Fruit fly (Drosophila melanogaster) whole organism, prepupa: Measurements from ENCODE around the gene Kaz-m1.
A peak's percentile ranks its signal among the peaks of the same experiment; 100 is the strongest.

Experiments
- Blimp-1 ChIP-seq: fragments of 200-800 bp; sonication (Bioruptor generic); optimal IDR thresholded peaks from 3 replicates; lab custom pipeline; 2017; ENCODE audit warnings: missing biosample characterization, missing genetic modification characterization, mild to moderate bottlenecking, moderate library complexity, missing genetic modification reagents
- CG10631 ChIP-seq: fragments of 200-800 bp; sonication (Bioruptor generic); optimal IDR thresholded peaks from 2 replicates; lab custom pipeline; 2016; ENCODE audit warnings: missing biosample characterization, missing genetic modification characterization
- CG11294 ChIP-seq: fragments of 200-800 bp; sonication (Bioruptor generic); IDR thresholded peaks from 2 replicates; pipeline ENCODE4 v1.3.6; 2022; ENCODE audit warnings: missing biosample characterization, missing genetic modification characterization
- CG11762 ChIP-seq: fragments of 200-800 bp; sonication (Bioruptor generic); optimal IDR thresholded peaks from 3 replicates; lab custom pipeline; 2016; ENCODE audit warnings: missing biosample characterization, missing genetic modification characterization; ENCODE audit not compliant: insufficient read depth
- CG11902 ChIP-seq: fragments of 200-800 bp; sonication (Bioruptor generic); optimal IDR thresholded peaks from 3 replicates; lab custom pipeline; 2016; ENCODE audit warnings: missing biosample characterization, missing genetic modification characterization
- CG15336 ChIP-seq: fragments of 200-800 bp; sonication (Bioruptor generic); IDR thresholded peaks from 2 replicates; pipeline ENCODE4 v1.3.6; 2022; ENCODE audit warnings: missing biosample characterization, missing genetic modification characterization
- CG3032 ChIP-seq: fragments of 200-800 bp; optimal IDR thresholded peaks from 2 replicates; lab custom pipeline; 2019; ENCODE audit warnings: missing biosample characterization, mild to moderate bottlenecking, missing genetic modification characterization, moderate library complexity
- CG31627 ChIP-seq: fragments of 200-800 bp; sonication (Bioruptor generic); optimal IDR thresholded peaks from 3 replicates; lab custom pipeline; 2016; ENCODE audit warnings: missing biosample characterization, missing genetic modification characterization
- CG3919 ChIP-seq: fragments of 200-800 bp; sonication (Bioruptor generic); optimal IDR thresholded peaks from 3 replicates; lab custom pipeline; 2016; ENCODE audit warnings: missing biosample characterization, missing genetic modification characterization
- CG6792 ChIP-seq: fragments of 200-800 bp; sonication (Bioruptor generic); optimal IDR thresholded peaks from 3 replicates; lab custom pipeline; 2016; ENCODE audit warnings: missing biosample characterization, missing genetic modification characterization
- CG6808 ChIP-seq: fragments of 200-800 bp; sonication (Bioruptor generic); optimal IDR thresholded peaks from 3 replicates; lab custom pipeline; 2017; ENCODE audit warnings: missing biosample characterization, missing genetic modification characterization, mild to moderate bottlenecking, moderate library complexity, missing genetic modification reagents
- CG6854 ChIP-seq: fragments of 200-800 bp; sonication (Bioruptor generic); optimal IDR thresholded peaks from 2 replicates; lab custom pipeline; 2017; ENCODE audit warnings: missing biosample characterization, mild to moderate bottlenecking, missing genetic modification characterization
- CG7368 ChIP-seq: fragments of 200-800 bp; sonication (Bioruptor generic); optimal IDR thresholded peaks from 3 replicates; lab custom pipeline; 2016; ENCODE audit warnings: missing biosample characterization, missing genetic modification characterization
- CG8119 ChIP-seq: fragments of 200-800 bp; sonication (Bioruptor generic); IDR thresholded peaks from 3 replicates; pipeline ENCODE4 v1.3.6; 2022; ENCODE audit warnings: missing biosample characterization, missing genetic modification characterization
- Eip75B ChIP-seq: fragments of 200-800 bp; sonication (Bioruptor generic); optimal IDR thresholded peaks from 3 replicates; lab custom pipeline; 2016; ENCODE audit warnings: missing biosample characterization, missing genetic modification characterization
- Eip78C ChIP-seq: fragments of 200-800 bp; sonication (Bioruptor generic); peaks from one replicate; lab custom pipeline; 2016; ENCODE audit warnings: missing biosample characterization, missing genetic modification characterization
- Eip93F ChIP-seq: fragments of 200-800 bp; sonication (Bioruptor generic); optimal IDR thresholded peaks from 2 replicates; lab custom pipeline; 2016; ENCODE audit warnings: missing biosample characterization, mild to moderate bottlenecking, missing genetic modification characterization
- Ets21C ChIP-seq: fragments of 200-800 bp; sonication (Bioruptor generic); optimal IDR thresholded peaks from 3 replicates; lab custom pipeline; 2016; ENCODE audit warnings: missing biosample characterization, missing genetic modification characterization
- Gug ChIP-seq: fragments of 200-800 bp; sonication (Bioruptor generic); IDR thresholded peaks from 2 replicates; pipeline ENCODE4 v1.3.6; 2022; ENCODE audit warnings: missing biosample characterization, missing genetic modification characterization
- Hr39 ChIP-seq: fragments of 200-800 bp; sonication (Bioruptor generic); optimal IDR thresholded peaks from 2 replicates; lab custom pipeline; 2016; ENCODE audit warnings: missing biosample characterization, missing genetic modification characterization
- Lpt ChIP-seq: fragments of 200-800 bp; sonication (Bioruptor generic); optimal IDR thresholded peaks from 3 replicates; lab custom pipeline; 2016; ENCODE audit warnings: missing biosample characterization, missing genetic modification characterization
- Met ChIP-seq: fragments of 200-800 bp; sonication (Bioruptor generic); optimal IDR thresholded peaks from 3 replicates; lab custom pipeline; 2016; ENCODE audit warnings: missing biosample characterization, missing genetic modification characterization
- OdsH ChIP-seq: fragments of 200-800 bp; sonication (Bioruptor generic); optimal IDR thresholded peaks from 3 replicates; lab custom pipeline; 2016; ENCODE audit warnings: missing biosample characterization, missing genetic modification characterization
- Smox ChIP-seq: fragments of 200-800 bp; sonication (Bioruptor generic); optimal IDR thresholded peaks from 3 replicates; lab custom pipeline; 2016; ENCODE audit warnings: missing biosample characterization, missing genetic modification characterization
- Sox14 ChIP-seq: fragments of 200-800 bp; sonication (Bioruptor generic); optimal IDR thresholded peaks from 3 replicates; lab custom pipeline; 2016; ENCODE audit warnings: missing biosample characterization, missing genetic modification characterization
- Sox15 ChIP-seq: fragments of 200-800 bp; sonication (Bioruptor generic); optimal IDR thresholded peaks from 3 replicates; lab custom pipeline; 2016; ENCODE audit warnings: missing biosample characterization, missing genetic modification characterization
- acj6 ChIP-seq: fragments of 200-800 bp; sonication (Bioruptor generic); optimal IDR thresholded peaks from 3 replicates; lab custom pipeline; 2016; ENCODE audit warnings: missing biosample characterization, missing genetic modification characterization
- cyc ChIP-seq: fragments of 200-800 bp; sonication (Bioruptor generic); optimal IDR thresholded peaks from 3 replicates; lab custom pipeline; 2016; ENCODE audit warnings: missing biosample characterization, missing genetic modification characterization
- dac ChIP-seq: fragments of 200-800 bp; sonication (Bioruptor generic); optimal IDR thresholded peaks from 2 replicates; lab custom pipeline; 2017; ENCODE audit warnings: missing biosample characterization, mild to moderate bottlenecking, missing genetic modification characterization
- eg ChIP-seq: fragments of 200-800 bp; sonication (Bioruptor generic); IDR thresholded peaks from 3 replicates; pipeline ENCODE4 v1.3.6; 2022; ENCODE audit warnings: missing biosample characterization, missing genetic modification characterization
- esn ChIP-seq: fragments of 200-800 bp; sonication (Bioruptor generic); optimal IDR thresholded peaks from 2 replicates; lab custom pipeline; 2016; ENCODE audit warnings: missing biosample characterization, mild to moderate bottlenecking, missing genetic modification characterization, moderate library complexity
- fd59A ChIP-seq: fragments of 200-800 bp; sonication (Bioruptor generic); optimal IDR thresholded peaks from 2 replicates; lab custom pipeline; 2017; ENCODE audit warnings: missing biosample characterization, mild to moderate bottlenecking, missing genetic modification characterization, missing genetic modification reagents
- fkh ChIP-seq: fragments of 200-800 bp; sonication (Bioruptor generic); optimal IDR thresholded peaks from 3 replicates; lab custom pipeline; 2017; ENCODE audit warnings: missing biosample characterization, mild to moderate bottlenecking, missing genetic modification characterization, moderate library complexity
- lz ChIP-seq: fragments of 200-800 bp; sonication (Bioruptor generic); optimal IDR thresholded peaks from 3 replicates; lab custom pipeline; 2016; ENCODE audit warnings: missing biosample characterization, missing genetic modification characterization
- salr ChIP-seq, 2 experiments: fragments of 200-800 bp; sonication (Bioruptor generic); optimal IDR thresholded peaks; 3 replicates each; lab custom pipeline; 2016 to 2018; ENCODE audit warnings: missing biosample characterization in 2 of 2, missing genetic modification characterization in 2 of 2, mild to moderate bottlenecking in 1 of 2
- spab ChIP-seq: fragments of 200-800 bp; sonication (Bioruptor generic); optimal IDR thresholded peaks from 2 replicates; lab custom pipeline; 2017; ENCODE audit warnings: missing biosample characterization, mild to moderate bottlenecking, missing genetic modification characterization, missing genetic modification reagents
- svp ChIP-seq: fragments of 200-800 bp; sonication (Bioruptor generic); peaks from one replicate; lab custom pipeline; 2016; ENCODE audit warnings: missing biosample characterization, missing genetic modification characterization
- topi ChIP-seq: fragments of 200-800 bp; sonication (Bioruptor generic); optimal IDR thresholded peaks from 3 replicates; lab custom pipeline; 2016; ENCODE audit warnings: missing biosample characterization, missing genetic modification characterization

Gene Kaz-m1

dm6 chr3R:26042131-26042885, 27.8 kb downstream of the Kaz-m1 start (continued):
- TF ChIP-seq dac (GFP tag; lab: Kevin White, UChicago), result peak; percentile 95
- peak; percentile 98 for TF ChIP-seq CG3919 (GFP tag; lab: Kevin White, UChicago)
- peak; percentile 98 for TF ChIP-seq Eip75B (GFP tag; lab: Kevin White, UChicago)
- peak; percentile 97 for TF ChIP-seq Smox
- peak; percentile 93 for TF ChIP-seq fd59A (GFP tag; lab: Kevin White, UChicago)
- TF ChIP-seq Lpt (GFP tag; lab: Kevin White, UChicago), result peak; percentile 96
- TF ChIP-seq Blimp-1 (GFP tag; lab: Kevin White, UChicago), result peak; percentile 80
- TF ChIP-seq CG10631 (GFP tag; lab: Kevin White, UChicago), result peak; percentile 98
- TF ChIP-seq Met (GFP tag; lab: Kevin White, UChicago), result peak; percentile 98
- peak; percentile 70 for TF ChIP-seq CG6854 (GFP tag; lab: Kevin White, UChicago)
- TF ChIP-seq Eip78C, result peak; percentile 99
- TF ChIP-seq CG6808 (GFP tag; lab: Kevin White, UChicago), result peak; percentile 91
- TF ChIP-seq Eip93F (GFP tag; lab: Kevin White, UChicago), result peak; percentile 92
- TF ChIP-seq eg, result peak; percentile 99
- peak; percentile 97 for TF ChIP-seq CG8119
- TF ChIP-seq CG11294 (GFP tag; lab: Robert Waterston, UW), result peak; percentile 97
- TF ChIP-seq spab, result peak; percentile 92

dm6 chr3R:26052150-26052908, 37.8 kb downstream of the Kaz-m1 start, which contains the start of the genes Exo84 and Vps2:
Exo84 (minus strand) TSS chr3R:26052257.
Vps2 (plus strand) TSS chr3R:26052821.
- peak; percentile 46 for TF ChIP-seq cyc (GFP tag; lab: Kevin White, UChicago)
- TF ChIP-seq CG15336 (GFP tag; lab: Robert Waterston, UW), result no peak
- TF ChIP-seq Ets21C, result peak; percentile 39
- TF ChIP-seq Hr39 (GFP tag; lab: Kevin White, UChicago), result peak; percentile 69
- TF ChIP-seq Lpt (GFP tag; lab: Kevin White, UChicago), result no peak
- TF ChIP-seq Sox15, result peak; percentile 73
- peak; percentile 61 for TF ChIP-seq CG3032
- TF ChIP-seq CG6808 (GFP tag; lab: Kevin White, UChicago), result no peak
- TF ChIP-seq CG31627 (GFP tag; lab: Kevin White, UChicago), result peak; percentile 63
- no peak for TF ChIP-seq CG7368 (GFP tag; lab: Kevin White, UChicago)
- peak; percentile 2 for TF ChIP-seq CG11902
- TF ChIP-seq svp (GFP tag; lab: Kevin White, UChicago), result no peak
- TF ChIP-seq Eip78C, result peak; percentile 70
- peak; percentile 48 for TF ChIP-seq Sox14 (GFP tag; lab: Kevin White, UChicago)
- peak; percentile 60 for TF ChIP-seq lz
- TF ChIP-seq salr (GFP tag; optimal IDR thresholded peaks at IDR 0.05; lab: Kevin White, UChicago), result peak in 1 of 2 experiments; percentile 23
- TF ChIP-seq CG11762 (GFP tag; lab: Kevin White, UChicago), result peak; percentile 28
- TF ChIP-seq CG10631 (GFP tag; lab: Kevin White, UChicago), result peak; percentile 73
- peak; percentile 67 for TF ChIP-seq esn
- no peak for TF ChIP-seq fkh
- TF ChIP-seq CG6792, result peak; percentile 9
- TF ChIP-seq acj6 (GFP tag; lab: Kevin White, UChicago), result peak; percentile 59
- TF ChIP-seq topi (GFP tag; lab: Kevin White, UChicago), result peak; percentile 40
- no peak for TF ChIP-seq OdsH (GFP tag; lab: Kevin White, UChicago)
- 0 out of 2 replicates have a peak, but pooled peaks have one; percentile 19 for TF ChIP-seq Gug (GFP tag; lab: Robert Waterston, UW)
